Worm (Caenorhabditis elegans) whole organism, L4 larva: ENCODE data around the gene ttm-1.

Experiments used
- D1046.2 ChIP-seq: fragments of 200-800 bp; sonication (Bioruptor generic); IDR thresholded peaks from 2 replicates; pipeline ENCODE4 v1.3.6; 2022; ENCODE audit warnings: missing genetic modification characterization, missing compliant biosample characterization
- F37D6.2 ChIP-seq: sonication (generic microtip); optimal IDR thresholded peaks from 2 replicates; lab custom pipeline; 2016; ENCODE audit warnings: mild to moderate bottlenecking, missing genetic modification characterization, missing compliant biosample characterization
- F44E2.7 ChIP-seq: fragments of 200-800 bp; sonication (Bioruptor generic); IDR thresholded peaks from 2 replicates; pipeline ENCODE4 v2.1.2; 2022; ENCODE audit warnings: missing genetic modification characterization, missing compliant biosample characterization
- Y75B8A.6 ChIP-seq: fragments of 200-800 bp; sonication (Bioruptor generic); IDR thresholded peaks from 2 replicates; pipeline ENCODE4 v1.3.6; 2022; ENCODE audit warnings: missing genetic modification reagents, missing genetic modification characterization, missing compliant biosample characterization
- aha-1 ChIP-seq: fragments of 150-350 bp; peaks from one replicate; lab custom pipeline; 2014; ENCODE audit warnings: missing biosample characterization, missing genetic modification characterization
- ama-1 ChIP-seq: fragments of 150-350 bp; optimal IDR thresholded peaks from 2 replicates; lab custom pipeline; 2014; ENCODE audit warnings: inconsistent platforms, mixed read lengths
- ceh-20 ChIP-seq: fragments of 200-800 bp; sonication (Bioruptor generic); IDR thresholded peaks from 2 replicates; pipeline ENCODE4 v1.3.6; 2022; ENCODE audit warnings: missing genetic modification reagents, missing genetic modification characterization, missing compliant biosample characterization
- ceh-28 ChIP-seq: fragments of 150-350 bp; optimal IDR thresholded peaks from 2 replicates; lab custom pipeline; 2014; ENCODE audit warnings: missing biosample characterization, missing genetic modification reagents, missing genetic modification characterization
- ceh-44 ChIP-seq: fragments of 200-800 bp; sonication (Bioruptor generic); IDR thresholded peaks from 2 replicates; pipeline ENCODE4 v1.3.6; 2022; ENCODE audit warnings: missing genetic modification reagents, missing genetic modification characterization, missing compliant biosample characterization
- ces-1 ChIP-seq: fragments of 150-350 bp; sonication (generic microtip); optimal IDR thresholded peaks from 4 replicates; lab custom pipeline; 2014; ENCODE audit warnings: missing biosample characterization, missing genetic modification reagents, missing genetic modification characterization
- daf-16 ChIP-seq, 3 experiments: sonication (generic microtip); optimal IDR thresholded peaks; 2 replicates each; lab custom pipeline; 2016 to 2017; ENCODE audit warnings: missing genetic modification characterization in 3 of 3, missing genetic modification reagents in 3 of 3, mild to moderate bottlenecking in 2 of 3, missing compliant biosample characterization in 2 of 3, missing biosample characterization in 1 of 3, moderate library complexity in 1 of 3
- daf-8 ChIP-seq: fragments of 200-800 bp; sonication (Bioruptor generic); IDR thresholded peaks from 2 replicates; pipeline ENCODE4 v1.3.6; 2022; ENCODE audit warnings: missing genetic modification characterization, missing compliant biosample characterization
- dmd-6 ChIP-seq: fragments of 200-800 bp; sonication (Bioruptor generic); IDR thresholded peaks from 2 replicates; pipeline ENCODE4 v1.3.6; 2022; ENCODE audit warnings: missing genetic modification reagents, missing genetic modification characterization, missing compliant biosample characterization
- dmd-8 ChIP-seq: fragments of 200-800 bp; sonication (Bioruptor generic); IDR thresholded peaks from 2 replicates; pipeline ENCODE4 v1.3.6; 2022; ENCODE audit warnings: missing genetic modification characterization, missing compliant biosample characterization
- dve-1 ChIP-seq: sonication (generic microtip); optimal IDR thresholded peaks from 2 replicates; lab custom pipeline; 2017; ENCODE audit warnings: antibody characterized with exemption, mild to moderate bottlenecking, missing genetic modification characterization, missing compliant biosample characterization; ENCODE audit not compliant: insufficient read depth
- egl-27 ChIP-seq: sonication (generic microtip); optimal IDR thresholded peaks from 3 replicates; lab custom pipeline; 2017; ENCODE audit warnings: missing biosample characterization, missing genetic modification reagents, missing genetic modification characterization
- egl-43 ChIP-seq: fragments of 200-800 bp; sonication (Bioruptor generic); IDR thresholded peaks from 2 replicates; pipeline ENCODE4 v1.3.6; 2022; ENCODE audit warnings: missing genetic modification reagents, missing genetic modification characterization, missing compliant biosample characterization
- fkh-10 ChIP-seq: fragments of 150-350 bp; optimal IDR thresholded peaks from 2 replicates; lab custom pipeline; 2014; ENCODE audit warnings: missing biosample characterization, missing genetic modification reagents, missing genetic modification characterization
- fos-1 ChIP-seq: fragments of 150-350 bp; optimal IDR thresholded peaks from 2 replicates; lab custom pipeline; 2014; ENCODE audit warnings: missing biosample characterization, missing genetic modification characterization
- gei-8 ChIP-seq: fragments of 200-800 bp; sonication (Bioruptor generic); optimal IDR thresholded peaks from 2 replicates; lab custom pipeline; 2018; ENCODE audit warnings: mild to moderate bottlenecking, missing genetic modification characterization, missing compliant biosample characterization
- hlh-30 ChIP-seq: sonication (generic microtip); optimal IDR thresholded peaks from 2 replicates; lab custom pipeline; 2017; ENCODE audit warnings: antibody characterized with exemption, mild to moderate bottlenecking, missing genetic modification characterization, missing compliant biosample characterization; ENCODE audit not compliant: insufficient read depth
- lin-1 ChIP-seq: fragments of 200-800 bp; sonication (Bioruptor generic); IDR thresholded peaks from 2 replicates; pipeline ENCODE4 v1.3.6; 2022; ENCODE audit warnings: missing genetic modification reagents, missing genetic modification characterization, missing compliant biosample characterization
- lin-15B ChIP-seq: fragments of 150-350 bp; sonication (generic microtip); optimal IDR thresholded peaks from 3 replicates; lab custom pipeline; 2014; ENCODE audit warnings: missing biosample characterization, missing genetic modification characterization
- lin-38 ChIP-seq: fragments of 200-800 bp; sonication (Bioruptor generic); IDR thresholded peaks from 2 replicates; pipeline ENCODE4 v1.3.6; 2022; ENCODE audit warnings: missing genetic modification reagents, missing genetic modification characterization, missing compliant biosample characterization
- lin-39 ChIP-seq: fragments of 150-350 bp; optimal IDR thresholded peaks from 2 replicates; lab custom pipeline; 2014; ENCODE audit warnings: missing biosample characterization, missing genetic modification reagents, missing genetic modification characterization
- lsy-2 ChIP-seq, 2 experiments: fragments of 150-350 bp in 1 of 2; sonication (generic microtip) in 1 of 2; optimal IDR thresholded peaks; 2 replicates each; lab custom pipeline; 2014 to 2017; ENCODE audit warnings: missing biosample characterization in 2 of 2, missing genetic modification characterization in 2 of 2
- madf-5 ChIP-seq, 2 experiments: fragments of 200-800 bp; sonication (Bioruptor generic); IDR thresholded peaks; 2 replicates each; pipeline ENCODE4 v1.3.6; 2022; ENCODE audit warnings: missing compliant biosample characterization in 2 of 2, missing genetic modification characterization in 2 of 2
- madf-9 ChIP-seq: fragments of 200-800 bp; sonication (Bioruptor generic); conservative IDR thresholded peaks from 2 replicates; pipeline ENCODE4 v1.3.6; 2022; ENCODE audit warnings: missing genetic modification reagents, missing genetic modification characterization, missing compliant biosample characterization
- mdt-29 ChIP-seq: fragments of 200-800 bp; sonication (Bioruptor generic); IDR thresholded peaks from 2 replicates; pipeline ENCODE4 v1.3.6; 2022; ENCODE audit warnings: missing genetic modification reagents, missing genetic modification characterization, missing compliant biosample characterization
- mep-1 ChIP-seq: fragments of 150-350 bp; sonication (generic microtip); optimal IDR thresholded peaks from 3 replicates; lab custom pipeline; 2014; ENCODE audit warnings: missing biosample characterization, missing genetic modification characterization
- mes-2 ChIP-seq: sonication (generic microtip); optimal IDR thresholded peaks from 2 replicates; lab custom pipeline; 2016; ENCODE audit warnings: missing genotype, mild to moderate bottlenecking, missing genetic modification characterization, missing compliant biosample characterization; ENCODE audit not compliant: poor library complexity, severe bottlenecking
- nhr-102 ChIP-seq: sonication (generic microtip); optimal IDR thresholded peaks from 2 replicates; lab custom pipeline; 2016; ENCODE audit warnings: mild to moderate bottlenecking, missing genetic modification characterization, moderate library complexity, missing compliant biosample characterization
- nhr-11 ChIP-seq: fragments of 150-350 bp; optimal IDR thresholded peaks from 2 replicates; lab custom pipeline; 2014; ENCODE audit warnings: missing biosample characterization, missing genetic modification characterization
- nhr-28 ChIP-seq: fragments of 150-350 bp; optimal IDR thresholded peaks from 2 replicates; lab custom pipeline; 2014; ENCODE audit warnings: missing biosample characterization, missing genetic modification characterization
- nhr-41 ChIP-seq: fragments of 200-800 bp; sonication (Bioruptor generic); IDR thresholded peaks from 2 replicates; pipeline ENCODE4 v1.3.6; 2022; ENCODE audit warnings: missing genetic modification reagents, missing genetic modification characterization, missing compliant biosample characterization
- nhr-42 ChIP-seq: fragments of 200-800 bp; sonication (Bioruptor generic); IDR thresholded peaks from 2 replicates; pipeline ENCODE4 v1.3.6; 2022; ENCODE audit warnings: missing genetic modification characterization, missing compliant biosample characterization
- nhr-48 ChIP-seq: sonication (generic microtip); optimal IDR thresholded peaks from 2 replicates; lab custom pipeline; 2016; ENCODE audit warnings: mild to moderate bottlenecking, missing genetic modification characterization, missing compliant biosample characterization
- nhr-77 ChIP-seq: fragments of 150-350 bp; optimal IDR thresholded peaks from 2 replicates; lab custom pipeline; 2014; ENCODE audit warnings: missing biosample characterization, missing genetic modification characterization
- php-3 ChIP-seq: fragments of 200-800 bp; sonication (Bioruptor generic); IDR thresholded peaks from 2 replicates; pipeline ENCODE4 v1.3.6; 2022; ENCODE audit warnings: missing genetic modification reagents, missing genetic modification characterization, missing compliant biosample characterization
- pqm-1 ChIP-seq: sonication (generic microtip); optimal IDR thresholded peaks from 2 replicates; lab custom pipeline; 2017; ENCODE audit warnings: missing biosample characterization, missing genetic modification characterization
- saeg-2 ChIP-seq: fragments of 200-800 bp; sonication (Bioruptor generic); IDR thresholded peaks from 2 replicates; pipeline ENCODE4 v1.3.6; 2022; ENCODE audit warnings: missing genetic modification reagents, missing genetic modification characterization, missing compliant biosample characterization
- sdz-12 ChIP-seq: fragments of 200-800 bp; sonication (Bioruptor generic); optimal IDR thresholded peaks from 2 replicates; lab custom pipeline; 2018; ENCODE audit warnings: mild to moderate bottlenecking, missing genetic modification characterization, missing compliant biosample characterization
- skn-1 ChIP-seq: fragments of 150-350 bp; optimal IDR thresholded peaks from 2 replicates; lab custom pipeline; 2014; ENCODE audit warnings: missing biosample characterization, missing genetic modification characterization
- snpc-1.2 ChIP-seq: fragments of 200-800 bp; sonication (Bioruptor generic); IDR thresholded peaks from 2 replicates; pipeline ENCODE4 v1.3.6; 2022; ENCODE audit warnings: missing genetic modification reagents, missing genetic modification characterization, missing compliant biosample characterization
- spr-1 ChIP-seq: sonication (generic microtip); optimal IDR thresholded peaks from 2 replicates; lab custom pipeline; 2016; ENCODE audit warnings: mild to moderate bottlenecking, missing genetic modification characterization, missing compliant biosample characterization
- spr-3 ChIP-seq: fragments of 200-800 bp; sonication (Bioruptor generic); optimal IDR thresholded peaks from 2 replicates; lab custom pipeline; 2018; ENCODE audit warnings: mild to moderate bottlenecking, missing genetic modification characterization, missing compliant biosample characterization
- unc-39 ChIP-seq: sonication (generic microtip); optimal IDR thresholded peaks from 2 replicates; lab custom pipeline; 2017; ENCODE audit warnings: missing biosample characterization, missing genetic modification characterization
- zag-1 ChIP-seq: fragments of 150-350 bp; optimal IDR thresholded peaks from 2 replicates; lab custom pipeline; 2014; ENCODE audit warnings: missing biosample characterization, missing genetic modification characterization
- zfp-2 ChIP-seq: sonication (generic microtip); optimal IDR thresholded peaks from 2 replicates; lab custom pipeline; 2016; ENCODE audit warnings: mild to moderate bottlenecking, missing genetic modification characterization, missing compliant biosample characterization
- ztf-11 ChIP-seq: fragments of 150-350 bp; optimal IDR thresholded peaks from 2 replicates; lab custom pipeline; 2014; ENCODE audit warnings: missing biosample characterization, missing genetic modification characterization
- ztf-7 ChIP-seq: fragments of 150-350 bp; optimal IDR thresholded peaks from 2 replicates; lab custom pipeline; 2014; ENCODE audit warnings: missing biosample characterization, missing genetic modification characterization

ttm-1 gene

DNA sequence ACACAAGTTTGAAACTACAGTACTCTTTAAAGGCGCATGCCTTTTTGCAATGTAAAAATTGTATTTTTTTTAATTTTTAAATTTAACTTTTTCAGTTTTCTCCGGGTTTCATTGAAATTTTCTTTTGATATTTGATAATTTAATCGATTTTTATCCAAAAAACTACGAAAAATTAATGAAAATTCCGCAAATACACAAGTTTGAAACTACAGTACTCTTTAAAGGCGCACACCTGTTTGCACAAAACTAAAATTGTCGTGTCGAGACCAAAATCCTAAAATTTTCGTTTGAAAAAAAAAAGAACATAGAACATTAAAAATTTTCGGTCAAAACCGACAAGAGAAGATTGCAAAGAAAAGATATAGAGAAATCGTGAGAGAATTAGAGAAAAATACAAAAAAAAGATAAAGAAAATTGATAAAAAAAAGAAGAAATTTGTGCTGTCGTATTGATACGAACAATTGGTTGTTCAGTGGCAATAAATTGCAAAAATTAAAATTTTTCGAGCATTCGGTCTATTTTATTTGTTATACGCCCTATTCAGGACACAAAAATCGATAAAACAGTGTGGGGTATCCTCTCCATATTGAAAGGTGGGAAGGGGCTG lies 745 bp upstream of the ttm-1 start (continued):
- TF ChIP-seq D1046.2 (GFP tag; lab: Robert Waterston, UW) (no peak), F37D6.2 (tag; lab: Kevin White, UChicago) (no peak), spr-1 (tag; lab: Kevin White, UChicago) (no peak), daf-16 (GFP tag; optimal IDR thresholded peaks at IDR 0.05; lab: Kevin White, UChicago) (no peak), daf-16 (tag; optimal IDR thresholded peaks at IDR 0.05; lab: Kevin White, UChicago) (peak; percentile 8), ces-1 (GFP tag; lab: Kevin White, UChicago) (no peak), nhr-41 (GFP tag; lab: Robert Waterston, UW) (no peak), lsy-2 (tag; optimal IDR thresholded peaks at IDR 0.05; lab: Kevin White, UChicago) (peak in 1 of 2 experiments; percentile 44), skn-1 (tag; lab: Kevin White, UChicago) (no peak), egl-27 (no peak), aha-1 (tag; lab: Kevin White, UChicago) (no peak), snpc-1.2 (GFP tag; lab: Robert Waterston, UW) (no peak), fos-1 (tag; lab: Kevin White, UChicago) (no peak), pqm-1 (tag; lab: Kevin White, UChicago) (peak; percentile 57), dmd-8 (no peak), ceh-44 (no peak), lin-39 (tag; lab: Kevin White, UChicago) (no peak), php-3 (GFP tag; lab: Robert Waterston, UW) (peak; percentile 61), ceh-20 (GFP tag; lab: Robert Waterston, UW) (no peak), nhr-77 (tag; lab: Kevin White, UChicago) (no peak), ztf-11 (tag; lab: Kevin White, UChicago) (no peak), zfp-2 (no peak), egl-43 (GFP tag; lab: Robert Waterston, UW) (no peak), mep-1 (tag; lab: Kevin White, UChicago) (peak; percentile 38), ztf-7 (tag; lab: Kevin White, UChicago) (no peak), nhr-48 (no peak), nhr-102 (tag; lab: Kevin White, UChicago) (no peak), zag-1 (tag; lab: Kevin White, UChicago) (no peak), nhr-11 (tag; lab: Kevin White, UChicago) (no peak), dmd-6 (peak; percentile 57), nhr-42 (GFP tag; lab: Robert Waterston, UW) (no peak), lin-38 (peak; percentile 7; the same call in 1 of the 2 replicates), dve-1 (peak; percentile 70), ama-1 (lab: Kevin White, UChicago) (no peak), nhr-28 (tag; lab: Kevin White, UChicago) (peak; percentile 31), gei-8 (no peak), lin-15B (tag; lab: Kevin White, UChicago) (no peak)
- TF ChIP-seq, all 104 proteins: peak for 11

DNA sequence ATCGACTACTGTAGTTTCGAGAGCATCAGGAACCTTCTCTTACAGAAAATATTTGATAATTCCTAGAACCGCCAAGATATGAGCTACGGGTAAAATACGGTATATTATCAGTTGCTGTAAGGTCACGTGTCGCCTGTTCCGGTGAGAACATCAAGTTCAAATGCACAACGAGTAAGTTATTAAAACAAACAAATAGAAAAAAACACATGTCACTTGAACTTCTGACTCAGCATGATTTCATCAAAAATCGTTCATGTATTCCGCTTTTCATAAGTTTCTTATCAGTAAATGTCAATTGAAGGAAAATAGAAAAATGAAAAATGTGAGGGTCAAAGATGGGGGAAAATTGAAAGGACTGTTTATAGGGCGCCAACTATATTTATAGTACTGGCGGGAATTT lies 6.1 kb downstream of the ttm-1 start:
- TF ChIP-seq saeg-2 (GFP tag; lab: Robert Waterston, UW) (no peak), sdz-12 (GFP tag; lab: Kevin White, UChicago) (no peak), nhr-48 (no peak), madf-9 (GFP tag; lab: Robert Waterston, UW) (no peak), nhr-102 (tag; lab: Kevin White, UChicago) (no peak), nhr-41 (GFP tag; lab: Robert Waterston, UW) (0 out of 2 replicates have a peak, but pooled peaks have one; percentile 18), Y75B8A.6 (GFP tag; lab: Robert Waterston, UW) (no peak), lin-1 (peak; percentile 42; the same call in 1 of the 2 replicates), ceh-44 (no peak), mes-2 (tag; lab: Kevin White, UChicago) (no peak), hlh-30 (tag; lab: Kevin White, UChicago) (peak; percentile 49), fkh-10 (GFP tag; lab: Kevin White, UChicago) (no peak), madf-5 (GFP tag; IDR thresholded peaks at IDR 0.05; lab: Robert Waterston, UW) (no peak), dmd-6 (peak; percentile 68), mdt-29 (GFP tag; lab: Robert Waterston, UW) (no peak), nhr-28 (tag; lab: Kevin White, UChicago) (peak; percentile 43), F44E2.7 (GFP tag; lab: Robert Waterston, UW) (no peak), unc-39 (tag; lab: Kevin White, UChicago) (no peak), nhr-42 (GFP tag; lab: Robert Waterston, UW) (no peak), daf-8 (GFP tag; lab: Robert Waterston, UW) (no peak), spr-3 (GFP tag; lab: Kevin White, UChicago) (no peak), ceh-28 (tag; lab: Kevin White, UChicago) (no peak)
